Fruit fly (Drosophila melanogaster): Measurements from ENCODE around the gene Cox10.

- no peak for TF ChIP-seq CG7045 (GFP tag; optimal IDR thresholded peaks at IDR 0.05)
- no peak for TF ChIP-seq cnc (optimal IDR thresholded peaks at IDR 0.05)
- no peak for TF ChIP-seq tj (GFP tag; optimal IDR thresholded peaks at IDR 0.05)
- TF ChIP-seq CG5204 (GFP tag; optimal IDR thresholded peaks at IDR 0.05), result no peak
- TF ChIP-seq CG14711 (tag; optimal IDR thresholded peaks at IDR 0.05), result no peak
- TF ChIP-seq pad (GFP tag; optimal IDR thresholded peaks at IDR 0.05), result no peak
- TF ChIP-seq Crg-1 (GFP tag; optimal IDR thresholded peaks at IDR 0.05), result no peak
- no peak for TF ChIP-seq CG1620 (GFP tag; optimal IDR thresholded peaks at IDR 0.05)
- peak; percentile 82 for TF ChIP-seq kay (GFP tag; ENCODE audit: borderline replicate concordance)
- no peak for TF ChIP-seq Hr96 (GFP tag; optimal IDR thresholded peaks at IDR 0.05)
- TF ChIP-seq ovo (GFP tag; optimal IDR thresholded peaks at IDR 0.05), result no peak
- TF ChIP-seq Mnt (GFP tag; optimal IDR thresholded peaks at IDR 0.05), result no peak
Measured at dm6 chr2L:10327790-10328189, 3.5 kb upstream of the Cox10 start, which contains the start of gene RnrL.

Measured in whole organism, adult.